Worm (Caenorhabditis elegans) whole organism, L2 larva: ENCODE measurements around the gene fipr-9.
A peak's percentile ranks its signal among the peaks of the same experiment; 100 is the strongest.

Source experiments
- F13H6.1 ChIP-seq: sonication (generic microtip); optimal IDR thresholded peaks from 2 replicates; lab custom pipeline; 2016; ENCODE audit warnings: missing genetic modification characterization, missing compliant biosample characterization
- Y55F3AM.14 ChIP-seq: fragments of 200-800 bp; sonication (Bioruptor generic); optimal IDR thresholded peaks from 2 replicates; lab custom pipeline; 2018; ENCODE audit warnings: mild to moderate bottlenecking, missing genetic modification characterization, missing compliant biosample characterization
- ZK546.5 ChIP-seq: sonication (generic microtip); optimal IDR thresholded peaks from 2 replicates; lab custom pipeline; 2017; ENCODE audit warnings: missing biosample characterization, missing genetic modification characterization
- alr-1 ChIP-seq: fragments of 150-350 bp; optimal IDR thresholded peaks from 2 replicates; lab custom pipeline; 2014; ENCODE audit warnings: missing biosample characterization, missing genetic modification characterization
- aly-2 ChIP-seq: fragments of 150-350 bp; optimal IDR thresholded peaks from 2 replicates; lab custom pipeline; 2014; ENCODE audit warnings: missing biosample characterization, missing genetic modification characterization
- ama-1 ChIP-seq: fragments of 150-350 bp; optimal IDR thresholded peaks from 2 replicates; lab custom pipeline; 2018; ENCODE audit warnings: inconsistent platforms
- blmp-1 ChIP-seq: sonication (generic microtip); optimal IDR thresholded peaks from 2 replicates; lab custom pipeline; 2017; ENCODE audit warnings: missing genetic modification characterization, mild to moderate bottlenecking, missing compliant biosample characterization, antibody characterized with exemption, moderate library complexity; ENCODE audit not compliant: insufficient read depth
- ceh-16 ChIP-seq: fragments of 150-350 bp; optimal IDR thresholded peaks from 2 replicates; lab custom pipeline; 2014; ENCODE audit warnings: missing biosample characterization, missing genetic modification characterization
- ceh-82 ChIP-seq: fragments of 150-350 bp; optimal IDR thresholded peaks from 2 replicates; lab custom pipeline; 2014; ENCODE audit warnings: missing biosample characterization, missing genetic modification characterization
- egl-27 ChIP-seq: sonication (generic microtip); optimal IDR thresholded peaks from 3 replicates; lab custom pipeline; 2017; ENCODE audit warnings: missing biosample characterization, missing genetic modification reagents, missing genetic modification characterization
- elt-1 ChIP-seq: fragments of 150-350 bp; optimal IDR thresholded peaks from 2 replicates; lab custom pipeline; 2014; ENCODE audit warnings: missing biosample characterization, missing genetic modification characterization
- elt-3 ChIP-seq: sonication (generic microtip); optimal IDR thresholded peaks from 2 replicates; lab custom pipeline; 2017; ENCODE audit warnings: missing biosample characterization, missing genetic modification characterization
- fos-1 ChIP-seq: fragments of 150-350 bp; optimal IDR thresholded peaks from 2 replicates; lab custom pipeline; 2014; ENCODE audit warnings: missing biosample characterization, missing genetic modification characterization
- gmeb-1 ChIP-seq: fragments of 150-350 bp; optimal IDR thresholded peaks from 2 replicates; lab custom pipeline; 2014; ENCODE audit warnings: missing biosample characterization, missing genetic modification characterization
- lin-11 ChIP-seq: fragments of 150-350 bp; sonication (generic microtip); optimal IDR thresholded peaks from 2 replicates; lab custom pipeline; 2014; ENCODE audit warnings: missing biosample characterization, missing genetic modification characterization, inconsistent platforms, mixed read lengths
- lin-13 ChIP-seq: fragments of 150-350 bp; optimal IDR thresholded peaks from 2 replicates; lab custom pipeline; 2014; ENCODE audit warnings: missing biosample characterization, missing genetic modification reagents, missing genetic modification characterization
- mbf-1 ChIP-seq: sonication (generic microtip); optimal IDR thresholded peaks from 2 replicates; lab custom pipeline; 2017; ENCODE audit warnings: missing biosample characterization, missing genetic modification characterization
- nhr-10 ChIP-seq: sonication (generic microtip); optimal IDR thresholded peaks from 2 replicates; lab custom pipeline; 2017; ENCODE audit warnings: missing biosample characterization, missing genetic modification characterization
- nhr-11 ChIP-seq: fragments of 150-350 bp; optimal IDR thresholded peaks from 2 replicates; lab custom pipeline; 2014; ENCODE audit warnings: missing biosample characterization, missing genetic modification characterization
- nhr-12 ChIP-seq: fragments of 150-350 bp; optimal IDR thresholded peaks from 2 replicates; lab custom pipeline; 2014; ENCODE audit warnings: missing biosample characterization, missing genetic modification characterization
- nhr-129 ChIP-seq: fragments of 150-350 bp; optimal IDR thresholded peaks from 2 replicates; lab custom pipeline; 2014; ENCODE audit warnings: missing biosample characterization, missing genetic modification characterization
- nhr-23 ChIP-seq: fragments of 150-350 bp; optimal IDR thresholded peaks from 2 replicates; lab custom pipeline; 2014; ENCODE audit warnings: missing biosample characterization, missing genetic modification reagents, missing genetic modification characterization
- nhr-6 ChIP-seq: fragments of 150-350 bp; optimal IDR thresholded peaks from 2 replicates; lab custom pipeline; 2014; ENCODE audit warnings: missing biosample characterization, missing genetic modification characterization
- peb-1 ChIP-seq: fragments of 150-350 bp; optimal IDR thresholded peaks from 2 replicates; lab custom pipeline; 2014; ENCODE audit warnings: missing biosample characterization, missing genetic modification characterization
- skn-1 ChIP-seq: sonication (generic microtip); optimal IDR thresholded peaks from 2 replicates; lab custom pipeline; 2017; ENCODE audit warnings: missing biosample characterization, missing genetic modification characterization
- sma-3 ChIP-seq: sonication (generic microtip); optimal IDR thresholded peaks from 2 replicates; lab custom pipeline; 2016; ENCODE audit warnings: missing genetic modification reagents, missing genetic modification characterization, missing compliant biosample characterization
- sma-9 ChIP-seq, 2 experiments: fragments of 150-350 bp in 1 of 2; sonication (generic microtip) in 1 of 2; optimal IDR thresholded peaks; 2 replicates each; lab custom pipeline; 2014 to 2016; ENCODE audit warnings: missing genetic modification characterization in 2 of 2, mild to moderate bottlenecking in 1 of 2, missing biosample characterization in 1 of 2, missing compliant biosample characterization in 1 of 2, missing genetic modification reagents in 1 of 2, moderate library complexity in 1 of 2
- snpc-4 ChIP-seq: fragments of 150-350 bp; optimal IDR thresholded peaks from 2 replicates; lab custom pipeline; 2014; ENCODE audit warnings: missing biosample characterization, missing genetic modification characterization
- unc-39 ChIP-seq: fragments of 150-350 bp; optimal IDR thresholded peaks from 2 replicates; lab custom pipeline; 2014; ENCODE audit warnings: missing biosample characterization, missing genetic modification characterization
- unc-55 ChIP-seq: fragments of 150-350 bp; sonication (generic microtip); optimal IDR thresholded peaks from 3 replicates; lab custom pipeline; 2014; ENCODE audit warnings: missing biosample characterization, missing genetic modification reagents, missing genetic modification characterization
- zag-1 ChIP-seq: fragments of 150-350 bp; optimal IDR thresholded peaks from 2 replicates; lab custom pipeline; 2014; ENCODE audit warnings: missing biosample characterization, missing genetic modification characterization
- ztf-1 ChIP-seq: fragments of 200-800 bp; sonication (Bioruptor generic); conservative IDR thresholded peaks from 2 replicates; pipeline ENCODE4 v1.3.6; 2022; ENCODE audit warnings: missing genetic modification characterization, missing compliant biosample characterization
- ztf-4 ChIP-seq: fragments of 150-350 bp; optimal IDR thresholded peaks from 2 replicates; lab custom pipeline; 2014; ENCODE audit warnings: missing biosample characterization, missing genetic modification characterization

fipr-9 gene

ce11 chrV:10241121-10241803 lies 19.8 kb downstream of the fipr-9 start, which contains the start of the genes C12D8.21 and col-148:
TSS of gene C12D8.21 (minus strand) at chrV:10241188.
TSS of gene col-148 (plus strand) at chrV:10241753.
- no peak for TF ChIP-seq nhr-12 (tag; lab: Kevin White, UChicago)
- no peak for TF ChIP-seq Y55F3AM.14 (GFP tag; lab: Kevin White, UChicago)
- TF ChIP-seq skn-1 (tag; lab: Kevin White, UChicago): no peak
- TF ChIP-seq elt-1 (tag; lab: Kevin White, UChicago): no peak
- TF ChIP-seq nhr-11 (tag; lab: Kevin White, UChicago): no peak
- TF ChIP-seq mbf-1 (tag; lab: Kevin White, UChicago): no peak
- TF ChIP-seq nhr-10 (tag; lab: Kevin White, UChicago): no peak
- TF ChIP-seq blmp-1: no peak
- no peak for TF ChIP-seq nhr-129
- no peak for TF ChIP-seq nhr-6 (tag; lab: Kevin White, UChicago)
- TF ChIP-seq unc-55 (GFP tag; lab: Kevin White, UChicago): no peak
- no peak for TF ChIP-seq fos-1 (tag; lab: Kevin White, UChicago)
- TF ChIP-seq ceh-16 (tag; lab: Kevin White, UChicago): no peak
- TF ChIP-seq unc-39 (tag; lab: Kevin White, UChicago): no peak
- TF ChIP-seq sma-9 (GFP tag; optimal IDR thresholded peaks at IDR 0.05; lab: Kevin White, UChicago): no peak
- TF ChIP-seq sma-9 (tag; optimal IDR thresholded peaks at IDR 0.05; lab: Kevin White, UChicago): no peak
- no peak for TF ChIP-seq elt-3 (tag; lab: Kevin White, UChicago)
- TF ChIP-seq aly-2 (tag; lab: Kevin White, UChicago): no peak
- TF ChIP-seq egl-27: no peak
- TF ChIP-seq lin-13 (GFP tag; lab: Kevin White, UChicago): no peak

DNA sequence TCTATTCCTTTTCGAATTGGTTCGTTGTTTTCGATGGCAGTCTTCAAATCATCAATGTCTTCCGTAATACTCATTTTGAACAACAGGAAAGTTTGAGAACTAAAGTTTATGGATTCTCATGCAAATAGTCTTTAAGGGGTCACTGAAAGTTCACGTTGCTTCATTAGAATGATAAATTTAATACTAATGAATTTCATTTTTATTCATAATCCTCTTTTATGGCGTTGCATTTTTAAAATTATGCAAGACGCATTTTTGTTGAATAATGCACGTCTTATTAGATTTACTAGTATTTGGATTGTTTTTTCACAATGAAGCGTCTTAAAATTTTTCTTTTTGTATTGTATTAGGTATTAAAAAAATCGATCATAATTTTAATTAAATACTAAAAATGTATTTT lies 21.6 kb downstream of the fipr-9 start, which contains the start of gene C12D8.9:
C12D8.9 (minus strand) TSS at position 101 of the 400 bp plus-strand sequence.
- TF ChIP-seq snpc-4 (tag; lab: Kevin White, UChicago) (no peak), lin-13 (GFP tag; lab: Kevin White, UChicago) (no peak), elt-1 (tag; lab: Kevin White, UChicago) (no peak), ceh-82 (tag; lab: Kevin White, UChicago) (no peak), ztf-4 (tag; lab: Kevin White, UChicago) (no peak)

DNA sequence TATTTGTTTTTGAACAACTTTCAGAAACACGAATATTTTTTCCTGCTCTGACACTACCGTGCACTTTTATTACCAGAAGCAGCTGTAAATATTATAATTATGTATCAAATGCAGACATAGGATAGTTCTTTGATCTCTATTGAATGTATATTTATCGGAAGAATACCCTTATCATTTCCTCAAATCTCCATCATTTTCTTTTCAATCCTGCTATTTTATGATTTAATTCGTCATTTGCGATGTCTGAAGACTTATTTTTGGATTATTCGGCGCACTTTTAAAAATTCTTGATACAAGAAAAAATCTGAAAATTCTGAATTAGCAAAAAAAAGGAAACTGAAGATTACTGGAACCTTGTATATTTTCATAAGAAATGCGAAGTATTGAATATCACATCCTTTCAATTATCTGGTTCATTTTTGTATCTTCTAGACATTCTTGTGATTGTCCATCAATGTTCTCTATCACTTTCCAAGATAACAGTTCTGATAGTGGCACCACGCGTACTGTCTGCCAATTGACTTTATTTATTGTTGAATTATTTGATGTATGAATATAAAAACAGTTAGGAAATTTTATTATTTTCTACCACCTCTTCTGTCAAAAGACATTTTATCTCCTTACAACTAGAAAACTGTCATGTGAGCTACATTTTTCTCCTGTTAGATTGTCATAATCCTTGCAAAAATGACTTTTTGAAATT lies 22.7 kb downstream of the fipr-9 start:
- TF ChIP-seq ceh-82 (tag; lab: Kevin White, UChicago) (no peak), lin-11 (tag; lab: Kevin White, UChicago) (no peak), fos-1 (tag; lab: Kevin White, UChicago) (peak; percentile 46), sma-9 (GFP tag; optimal IDR thresholded peaks at IDR 0.05; lab: Kevin White, UChicago) (peak; percentile 41), sma-9 (tag; optimal IDR thresholded peaks at IDR 0.05; lab: Kevin White, UChicago) (no peak), ama-1 (lab: Kevin White, UChicago) (no peak), unc-55 (GFP tag; lab: Kevin White, UChicago) (no peak), blmp-1 (no peak)

DNA sequence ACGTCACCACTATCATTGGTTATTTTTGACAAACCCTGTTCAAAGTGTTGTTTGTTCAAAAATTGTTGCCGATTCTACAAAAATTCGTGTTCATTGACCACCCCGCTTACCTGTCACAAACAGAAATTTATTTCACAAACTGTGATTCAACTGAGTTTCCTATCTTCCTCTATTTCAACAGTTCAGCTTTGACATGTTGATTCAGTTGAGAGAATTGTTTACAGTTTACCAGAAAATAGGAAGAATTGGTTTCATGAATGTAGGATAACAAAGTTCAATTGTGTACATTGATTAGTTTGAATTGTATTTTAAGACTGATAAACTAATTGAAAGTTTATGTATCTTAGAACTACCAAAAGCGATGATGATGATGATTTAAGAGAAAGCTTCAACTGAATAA lies 24.2 kb downstream of the fipr-9 start:
- TF ChIP-seq ztf-1 (GFP tag; lab: Robert Waterston, UW): no peak
- no peak for TF ChIP-seq elt-3 (tag; lab: Kevin White, UChicago)
- TF ChIP-seq nhr-23 (tag; lab: Kevin White, UChicago): no peak
- TF ChIP-seq ZK546.5 (tag; lab: Kevin White, UChicago): no peak
- TF ChIP-seq lin-11 (tag; lab: Kevin White, UChicago): no peak
- TF ChIP-seq sma-3 (GFP tag; lab: Kevin White, UChicago): no peak
- TF ChIP-seq unc-39 (tag; lab: Kevin White, UChicago): no peak
- no peak for TF ChIP-seq aly-2 (tag; lab: Kevin White, UChicago)
- no peak for TF ChIP-seq ceh-82 (tag; lab: Kevin White, UChicago)
- TF ChIP-seq egl-27: no peak
- no peak for TF ChIP-seq zag-1 (tag; lab: Kevin White, UChicago)
- TF ChIP-seq F13H6.1: no peak
- no peak for TF ChIP-seq fos-1 (tag; lab: Kevin White, UChicago)
- no peak for TF ChIP-seq elt-1 (tag; lab: Kevin White, UChicago)
- no peak for TF ChIP-seq nhr-10 (tag; lab: Kevin White, UChicago)
- TF ChIP-seq nhr-11 (tag; lab: Kevin White, UChicago): no peak
- TF ChIP-seq alr-1 (tag; lab: Kevin White, UChicago): no peak
- TF ChIP-seq peb-1 (tag; lab: Kevin White, UChicago): no peak
- TF ChIP-seq nhr-6 (tag; lab: Kevin White, UChicago): no peak
- TF ChIP-seq gmeb-1 (tag; lab: Kevin White, UChicago): no peak
